Fruit fly (Drosophila melanogaster) whole organism, prepupa: ENCODE data around the gene Spt20.

Source experiments
- CG10669 ChIP-seq: fragments of 200-800 bp; sonication (Bioruptor generic); optimal IDR thresholded peaks from 3 replicates; lab custom pipeline; 2018; ENCODE audit warnings: missing biosample characterization, mild to moderate bottlenecking, missing genetic modification characterization, moderate library complexity
- CG11294 ChIP-seq: fragments of 200-800 bp; sonication (Bioruptor generic); IDR thresholded peaks from 2 replicates; pipeline ENCODE4 v1.3.6; 2022; ENCODE audit warnings: missing biosample characterization, missing genetic modification characterization
- CG11762 ChIP-seq: fragments of 200-800 bp; sonication (Bioruptor generic); optimal IDR thresholded peaks from 3 replicates; lab custom pipeline; 2016; ENCODE audit warnings: missing biosample characterization, missing genetic modification characterization; ENCODE audit not compliant: insufficient read depth
- CG11902 ChIP-seq: fragments of 200-800 bp; sonication (Bioruptor generic); optimal IDR thresholded peaks from 3 replicates; lab custom pipeline; 2016; ENCODE audit warnings: missing biosample characterization, missing genetic modification characterization
- CG15336 ChIP-seq: fragments of 200-800 bp; sonication (Bioruptor generic); IDR thresholded peaks from 2 replicates; pipeline ENCODE4 v1.3.6; 2022; ENCODE audit warnings: missing biosample characterization, missing genetic modification characterization
- CG1621 ChIP-seq: fragments of 200-800 bp; sonication (Bioruptor generic); optimal IDR thresholded peaks from 3 replicates; lab custom pipeline; 2018; ENCODE audit warnings: missing biosample characterization, mild to moderate bottlenecking, missing genetic modification characterization
- CG16779 ChIP-seq: fragments of 200-800 bp; sonication (Bioruptor generic); optimal IDR thresholded peaks from 3 replicates; lab custom pipeline; 2017; ENCODE audit warnings: missing biosample characterization, mild to moderate bottlenecking, missing genetic modification characterization
- CG3032 ChIP-seq: fragments of 200-800 bp; optimal IDR thresholded peaks from 2 replicates; lab custom pipeline; 2019; ENCODE audit warnings: missing biosample characterization, mild to moderate bottlenecking, missing genetic modification characterization, moderate library complexity
- CG31627 ChIP-seq: fragments of 200-800 bp; sonication (Bioruptor generic); optimal IDR thresholded peaks from 3 replicates; lab custom pipeline; 2016; ENCODE audit warnings: missing biosample characterization, missing genetic modification characterization
- CG32006 ChIP-seq: fragments of 200-800 bp; sonication (Bioruptor generic); optimal IDR thresholded peaks from 3 replicates; lab custom pipeline; 2017; ENCODE audit warnings: missing biosample characterization, mild to moderate bottlenecking, missing genetic modification characterization
- CG34406 ChIP-seq: fragments of 200-800 bp; sonication (Bioruptor generic); optimal IDR thresholded peaks from 3 replicates; lab custom pipeline; 2016; ENCODE audit warnings: missing biosample characterization, missing genetic modification characterization
- CG3919 ChIP-seq: fragments of 200-800 bp; sonication (Bioruptor generic); optimal IDR thresholded peaks from 3 replicates; lab custom pipeline; 2016; ENCODE audit warnings: missing biosample characterization, missing genetic modification characterization
- CG6163 ChIP-seq: fragments of 200-800 bp; sonication (Bioruptor generic); IDR thresholded peaks from 3 replicates; pipeline ENCODE4 v1.3.6; 2022; ENCODE audit warnings: missing biosample characterization, missing genetic modification characterization
- CG6276 ChIP-seq: fragments of 200-800 bp; sonication (Bioruptor generic); optimal IDR thresholded peaks from 2 replicates; lab custom pipeline; 2017; ENCODE audit warnings: missing biosample characterization, mild to moderate bottlenecking, missing genetic modification characterization
- CG6854 ChIP-seq: fragments of 200-800 bp; sonication (Bioruptor generic); optimal IDR thresholded peaks from 2 replicates; lab custom pipeline; 2017; ENCODE audit warnings: missing biosample characterization, mild to moderate bottlenecking, missing genetic modification characterization
- CG7368 ChIP-seq: fragments of 200-800 bp; sonication (Bioruptor generic); optimal IDR thresholded peaks from 3 replicates; lab custom pipeline; 2016; ENCODE audit warnings: missing biosample characterization, missing genetic modification characterization
- CG8119 ChIP-seq: fragments of 200-800 bp; sonication (Bioruptor generic); IDR thresholded peaks from 3 replicates; pipeline ENCODE4 v1.3.6; 2022; ENCODE audit warnings: missing biosample characterization, missing genetic modification characterization
- CG9139 ChIP-seq: fragments of 200-800 bp; sonication (Bioruptor generic); optimal IDR thresholded peaks from 3 replicates; lab custom pipeline; 2017; ENCODE audit warnings: missing biosample characterization, mild to moderate bottlenecking, missing genetic modification characterization
- Eip75B ChIP-seq: fragments of 200-800 bp; sonication (Bioruptor generic); optimal IDR thresholded peaks from 3 replicates; lab custom pipeline; 2016; ENCODE audit warnings: missing biosample characterization, missing genetic modification characterization
- Eip78C ChIP-seq: fragments of 200-800 bp; sonication (Bioruptor generic); peaks from one replicate; lab custom pipeline; 2016; ENCODE audit warnings: missing biosample characterization, missing genetic modification characterization
- Eip93F ChIP-seq: fragments of 200-800 bp; sonication (Bioruptor generic); optimal IDR thresholded peaks from 2 replicates; lab custom pipeline; 2016; ENCODE audit warnings: missing biosample characterization, mild to moderate bottlenecking, missing genetic modification characterization
- Ets96B ChIP-seq: fragments of 200-800 bp; optimal IDR thresholded peaks from 2 replicates; lab custom pipeline; 2019; ENCODE audit warnings: missing biosample characterization, mild to moderate bottlenecking, missing genetic modification characterization, moderate library complexity
- Hr4 ChIP-seq: fragments of 200-800 bp; sonication (Bioruptor generic); optimal IDR thresholded peaks from 3 replicates; lab custom pipeline; 2016; ENCODE audit warnings: missing biosample characterization, missing genetic modification characterization
- Lpt ChIP-seq: fragments of 200-800 bp; sonication (Bioruptor generic); optimal IDR thresholded peaks from 3 replicates; lab custom pipeline; 2016; ENCODE audit warnings: missing biosample characterization, missing genetic modification characterization
- Met ChIP-seq: fragments of 200-800 bp; sonication (Bioruptor generic); optimal IDR thresholded peaks from 3 replicates; lab custom pipeline; 2016; ENCODE audit warnings: missing biosample characterization, missing genetic modification characterization
- Sox102F ChIP-seq: fragments of 200-800 bp; sonication (Bioruptor generic); optimal IDR thresholded peaks from 2 replicates; lab custom pipeline; 2016; ENCODE audit warnings: missing biosample characterization, mild to moderate bottlenecking, missing genetic modification characterization
- Sox15 ChIP-seq: fragments of 200-800 bp; sonication (Bioruptor generic); optimal IDR thresholded peaks from 3 replicates; lab custom pipeline; 2016; ENCODE audit warnings: missing biosample characterization, missing genetic modification characterization
- achi ChIP-seq: fragments of 200-800 bp; sonication (Bioruptor generic); optimal IDR thresholded peaks from 3 replicates; lab custom pipeline; 2016; ENCODE audit warnings: missing biosample characterization, missing genetic modification characterization
- cyc ChIP-seq: fragments of 200-800 bp; sonication (Bioruptor generic); optimal IDR thresholded peaks from 3 replicates; lab custom pipeline; 2016; ENCODE audit warnings: missing biosample characterization, missing genetic modification characterization
- eg ChIP-seq: fragments of 200-800 bp; sonication (Bioruptor generic); IDR thresholded peaks from 3 replicates; pipeline ENCODE4 v1.3.6; 2022; ENCODE audit warnings: missing biosample characterization, missing genetic modification characterization
- esn ChIP-seq: fragments of 200-800 bp; sonication (Bioruptor generic); optimal IDR thresholded peaks from 2 replicates; lab custom pipeline; 2016; ENCODE audit warnings: missing biosample characterization, mild to moderate bottlenecking, missing genetic modification characterization, moderate library complexity
- fd59A ChIP-seq: fragments of 200-800 bp; sonication (Bioruptor generic); optimal IDR thresholded peaks from 2 replicates; lab custom pipeline; 2017; ENCODE audit warnings: missing biosample characterization, mild to moderate bottlenecking, missing genetic modification characterization, missing genetic modification reagents
- fd85E ChIP-seq: fragments of 200-800 bp; sonication (Bioruptor generic); optimal IDR thresholded peaks from 3 replicates; lab custom pipeline; 2016; ENCODE audit warnings: missing biosample characterization, missing genetic modification characterization
- fkh ChIP-seq: fragments of 200-800 bp; sonication (Bioruptor generic); optimal IDR thresholded peaks from 3 replicates; lab custom pipeline; 2017; ENCODE audit warnings: missing biosample characterization, mild to moderate bottlenecking, missing genetic modification characterization, moderate library complexity
- lz ChIP-seq: fragments of 200-800 bp; sonication (Bioruptor generic); optimal IDR thresholded peaks from 3 replicates; lab custom pipeline; 2016; ENCODE audit warnings: missing biosample characterization, missing genetic modification characterization
- pdm3 ChIP-seq: fragments of 200-800 bp; sonication (Bioruptor generic); optimal IDR thresholded peaks from 3 replicates; lab custom pipeline; 2016; ENCODE audit warnings: missing biosample characterization, missing genetic modification characterization
- salr ChIP-seq, 2 experiments: fragments of 200-800 bp; sonication (Bioruptor generic); optimal IDR thresholded peaks; 3 replicates each; lab custom pipeline; 2016 to 2018; ENCODE audit warnings: missing biosample characterization in 2 of 2, missing genetic modification characterization in 2 of 2, mild to moderate bottlenecking in 1 of 2
- spab ChIP-seq: fragments of 200-800 bp; sonication (Bioruptor generic); optimal IDR thresholded peaks from 2 replicates; lab custom pipeline; 2017; ENCODE audit warnings: missing biosample characterization, mild to moderate bottlenecking, missing genetic modification characterization, missing genetic modification reagents
- ss ChIP-seq, 2 experiments: fragments of 200-800 bp; sonication (Bioruptor generic); optimal IDR thresholded peaks; 2 replicates in 1 of 2; 3 replicates in 1 of 2; lab custom pipeline; 2017 to 2018; ENCODE audit warnings: mild to moderate bottlenecking in 2 of 2, missing biosample characterization in 2 of 2, missing genetic modification characterization in 2 of 2, moderate library complexity in 1 of 2
- svp ChIP-seq: fragments of 200-800 bp; sonication (Bioruptor generic); peaks from one replicate; lab custom pipeline; 2016; ENCODE audit warnings: missing biosample characterization, missing genetic modification characterization
- topi ChIP-seq: fragments of 200-800 bp; sonication (Bioruptor generic); optimal IDR thresholded peaks from 3 replicates; lab custom pipeline; 2016; ENCODE audit warnings: missing biosample characterization, missing genetic modification characterization
- vri ChIP-seq: fragments of 200-800 bp; sonication (Bioruptor generic); optimal IDR thresholded peaks from 3 replicates; lab custom pipeline; 2016; ENCODE audit warnings: missing biosample characterization, mild to moderate bottlenecking, missing genetic modification characterization

Gene Spt20

dm6 chr3L:13479609-13480240, 22.8 kb upstream of the Spt20 start (continued):
- TF ChIP-seq spab (GFP tag; lab: Kevin White, UChicago): peak; percentile 15
- peak; percentile 56 for TF ChIP-seq CG3919
- TF ChIP-seq fkh (GFP tag; lab: Kevin White, UChicago): no peak
- TF ChIP-seq svp (GFP tag; lab: Kevin White, UChicago): peak; percentile 75
- peak; percentile 49 for TF ChIP-seq Eip75B (GFP tag; lab: Kevin White, UChicago)
- TF ChIP-seq CG6163 (GFP tag; lab: Robert Waterston, UW): no peak
- peak; percentile 46 for TF ChIP-seq Met (GFP tag; lab: Kevin White, UChicago)
- peak; percentile 75 for TF ChIP-seq topi (GFP tag; lab: Kevin White, UChicago)
- peak; percentile 25 for TF ChIP-seq CG3032 (tag; lab: Kevin White, UChicago)
- no peak; the same call in 1 of the 2 replicates for TF ChIP-seq CG11294 (GFP tag; lab: Robert Waterston, UW)
- peak; percentile 56 for TF ChIP-seq CG10669 (GFP tag; lab: Kevin White, UChicago)
- TF ChIP-seq Ets96B (tag; lab: Kevin White, UChicago): peak; percentile 14
- peak; percentile 49 for TF ChIP-seq CG15336 (GFP tag; lab: Robert Waterston, UW)
- peak; percentile 9 for TF ChIP-seq CG11902 (GFP tag; lab: Kevin White, UChicago)
- TF ChIP-seq vri (GFP tag; lab: Kevin White, UChicago): peak; percentile 47
- no peak for TF ChIP-seq CG1621 (tag; lab: Kevin White, UChicago)
- TF ChIP-seq CG11762 (GFP tag; lab: Kevin White, UChicago): peak; percentile 29
- no peak for TF ChIP-seq CG6854 (GFP tag; lab: Kevin White, UChicago)
- peak; percentile 63 for TF ChIP-seq cyc (GFP tag; lab: Kevin White, UChicago)
- TF ChIP-seq eg (GFP tag; lab: Robert Waterston, UW): peak; percentile 15; the same call in 1 of the 3 replicates
- peak; percentile 40 for TF ChIP-seq Lpt (GFP tag; lab: Kevin White, UChicago)
- no peak for TF ChIP-seq Eip93F (GFP tag; lab: Kevin White, UChicago)
- TF ChIP-seq Sox15: peak; percentile 20
- TF ChIP-seq fd85E (GFP tag; lab: Kevin White, UChicago): peak; percentile 25
- no peak for TF ChIP-seq CG7368 (GFP tag; lab: Kevin White, UChicago)
- peak; percentile 65 for TF ChIP-seq CG32006 (GFP tag; lab: Kevin White, UChicago)
- peak; percentile 65 for TF ChIP-seq Hr4

- no peak for TF ChIP-seq CG16779 (tag; lab: Kevin White, UChicago)
- no peak for TF ChIP-seq Eip78C (GFP tag; lab: Kevin White, UChicago)
- TF ChIP-seq CG3032 (tag; lab: Kevin White, UChicago): no peak
- no peak for TF ChIP-seq Sox102F (GFP tag; lab: Kevin White, UChicago)
- peak in 1 of 2 experiments; percentile 38 for TF ChIP-seq ss (GFP tag; optimal IDR thresholded peaks at IDR 0.05; lab: Kevin White, UChicago)
- no peak for TF ChIP-seq CG8119 (GFP tag; lab: Robert Waterston, UW)
- no peak for TF ChIP-seq fkh (GFP tag; lab: Kevin White, UChicago)
- TF ChIP-seq CG9139 (GFP tag; lab: Kevin White, UChicago): no peak
- TF ChIP-seq CG15336 (GFP tag; lab: Robert Waterston, UW): peak; percentile 13; the same call in 1 of the 2 replicates
- peak; percentile 38 for TF ChIP-seq esn (GFP tag; lab: Kevin White, UChicago)
- TF ChIP-seq salr (GFP tag; optimal IDR thresholded peaks at IDR 0.05; lab: Kevin White, UChicago): no peak
Measured at dm6 chr3L:13480241-13480627, 22.3 kb upstream of the Spt20 start.

- no peak for TF ChIP-seq achi (GFP tag; lab: Kevin White, UChicago)
- TF ChIP-seq Eip78C (GFP tag; lab: Kevin White, UChicago): peak; percentile 64
- no peak for TF ChIP-seq CG3032 (tag; lab: Kevin White, UChicago)
- TF ChIP-seq CG32006 (GFP tag; lab: Kevin White, UChicago): no peak
- peak; percentile 3 for TF ChIP-seq lz (GFP tag; lab: Kevin White, UChicago)
- TF ChIP-seq fd59A: no peak
- TF ChIP-seq Met (GFP tag; lab: Kevin White, UChicago): no peak
- no peak for TF ChIP-seq eg (GFP tag; lab: Robert Waterston, UW)
- no peak for TF ChIP-seq pdm3 (GFP tag; lab: Kevin White, UChicago)
- no peak for TF ChIP-seq CG34406 (GFP tag; lab: Kevin White, UChicago)
- TF ChIP-seq Eip75B (GFP tag; lab: Kevin White, UChicago): no peak
- no peak for TF ChIP-seq salr (GFP tag; optimal IDR thresholded peaks at IDR 0.05; lab: Kevin White, UChicago)
- peak; percentile 4 for TF ChIP-seq CG31627 (GFP tag; lab: Kevin White, UChicago)
- peak; percentile 2 for TF ChIP-seq esn (GFP tag; lab: Kevin White, UChicago)
- TF ChIP-seq CG16779 (tag; lab: Kevin White, UChicago): no peak
- TF ChIP-seq CG8119 (GFP tag; lab: Robert Waterston, UW): no peak
- TF ChIP-seq svp (GFP tag; lab: Kevin White, UChicago): peak; percentile 29
- no peak for TF ChIP-seq CG6276 (GFP tag; lab: Kevin White, UChicago)
- TF ChIP-seq CG11294 (GFP tag; lab: Robert Waterston, UW): no peak
- peak; percentile 34 for TF ChIP-seq CG6854 (GFP tag; lab: Kevin White, UChicago)
- peak; percentile 75 for TF ChIP-seq fkh (GFP tag; lab: Kevin White, UChicago)
- no peak for TF ChIP-seq ss (GFP tag; optimal IDR thresholded peaks at IDR 0.05; lab: Kevin White, UChicago)
Measured at dm6 chr3L:13486041-13486859, 16.3 kb upstream of the Spt20 start, which contains the start of the genes Abp1 and Tgi. TSS of gene Abp1 (minus strand) at chr3L:13486280. TSS of gene Tgi (plus strand) at chr3L:13486797.
